Worm (Caenorhabditis elegans) whole organism, late embryonic: Measurements from ENCODE around the gene glo-1.

Source experiments
- T23F11.4 ChIP-seq: fragments of 200-800 bp; sonication (Bioruptor generic); optimal IDR thresholded peaks from 2 replicates; lab custom pipeline; 2018; ENCODE audit warnings: mild to moderate bottlenecking, missing genetic modification characterization, missing compliant biosample characterization
- ceh-18 ChIP-seq: sonication (generic microtip); optimal IDR thresholded peaks from 2 replicates; lab custom pipeline; 2016; ENCODE audit warnings: missing genetic modification characterization, missing compliant biosample characterization
- ceh-2 ChIP-seq: sonication (generic microtip); optimal IDR thresholded peaks from 2 replicates; lab custom pipeline; 2016; ENCODE audit warnings: missing genotype, missing genetic modification characterization, missing compliant biosample characterization
- ceh-34 ChIP-seq: sonication (generic microtip); optimal IDR thresholded peaks from 2 replicates; lab custom pipeline; 2016; ENCODE audit warnings: mild to moderate bottlenecking, missing genetic modification characterization, missing compliant biosample characterization
- ceh-6 ChIP-seq: fragments of 200-800 bp; sonication (Bioruptor generic); optimal IDR thresholded peaks from 2 replicates; lab custom pipeline; 2018; ENCODE audit warnings: mild to moderate bottlenecking, missing genetic modification characterization, missing compliant biosample characterization
- elt-2 ChIP-seq: sonication (generic microtip); optimal IDR thresholded peaks from 2 replicates; lab custom pipeline; 2016; ENCODE audit warnings: missing genetic modification reagents, missing genetic modification characterization, missing compliant biosample characterization
- eyg-1 ChIP-seq: sonication (generic microtip); optimal IDR thresholded peaks from 2 replicates; lab custom pipeline; 2016; ENCODE audit warnings: missing genotype, missing genetic modification characterization, missing compliant biosample characterization
- mec-3 ChIP-seq: sonication (generic microtip); optimal IDR thresholded peaks from 2 replicates; lab custom pipeline; 2016; ENCODE audit warnings: borderline replicate concordance, missing genetic modification characterization, missing compliant biosample characterization
- nhr-11 ChIP-seq: fragments of 150-350 bp; optimal IDR thresholded peaks from 2 replicates; lab custom pipeline; 2014; ENCODE audit warnings: missing biosample characterization, missing genetic modification characterization
- npax-4 ChIP-seq: sonication (generic microtip); optimal IDR thresholded peaks from 2 replicates; lab custom pipeline; 2016; ENCODE audit warnings: missing genetic modification characterization, missing compliant biosample characterization
- pqm-1 ChIP-seq: sonication (generic microtip); optimal IDR thresholded peaks from 2 replicates; lab custom pipeline; 2016; ENCODE audit warnings: missing genetic modification characterization, missing compliant biosample characterization
- rnt-1 ChIP-seq: sonication (generic microtip); optimal IDR thresholded peaks from 2 replicates; lab custom pipeline; 2016; ENCODE audit warnings: missing genetic modification characterization, missing compliant biosample characterization
- sox-4 ChIP-seq: sonication (generic microtip); optimal IDR thresholded peaks from 2 replicates; lab custom pipeline; 2017; ENCODE audit warnings: mild to moderate bottlenecking, missing genetic modification characterization, inconsistent platforms, missing compliant biosample characterization
- unc-55 ChIP-seq: sonication (generic microtip); optimal IDR thresholded peaks from 2 replicates; lab custom pipeline; 2017; ENCODE audit warnings: missing biosample characterization, missing genetic modification reagents, missing genetic modification characterization

- TF ChIP-seq eyg-1 (no peak), T23F11.4 (GFP tag; lab: Kevin White, UChicago) (no peak), sox-4 (tag; lab: Kevin White, UChicago) (no peak), ceh-2 (tag; lab: Kevin White, UChicago) (no peak), nhr-11 (tag; lab: Kevin White, UChicago) (no peak), npax-4 (tag; lab: Kevin White, UChicago) (no peak), elt-2 (tag; lab: Kevin White, UChicago) (no peak), pqm-1 (tag; lab: Kevin White, UChicago) (no peak), ceh-34 (tag; lab: Kevin White, UChicago) (no peak), ceh-18 (tag; lab: Kevin White, UChicago) (no peak), rnt-1 (no peak), mec-3 (tag; lab: Kevin White, UChicago) (no peak), ceh-6 (GFP tag; lab: Kevin White, UChicago) (no peak), unc-55 (GFP tag; lab: Kevin White, UChicago) (no peak)
Measured at ce11 chrX:9882572-9882971, 560 bp upstream of the glo-1 start.
